Worm (Caenorhabditis elegans) whole organism, young adult: ENCODE results near the gene noca-1.
A peak's percentile ranks its signal among the peaks of the same experiment; 100 is the strongest.

ENCODE experiments used
- F49E8.2 ChIP-seq: sonication (generic microtip); optimal IDR thresholded peaks from 3 replicates; lab custom pipeline; 2017; ENCODE audit warnings: missing genetic modification characterization, mild to moderate bottlenecking, missing compliant biosample characterization, antibody characterized with exemption, moderate library complexity; ENCODE audit not compliant: insufficient read depth
- F52B5.7 ChIP-seq: sonication (generic microtip); optimal IDR thresholded peaks from 2 replicates; lab custom pipeline; 2016; ENCODE audit warnings: mild to moderate bottlenecking, missing genetic modification characterization, missing compliant biosample characterization
- K11D2.4 ChIP-seq: fragments of 200-800 bp; sonication (Bioruptor generic); IDR thresholded peaks from 2 replicates; pipeline ENCODE4 v1.3.6; 2022; ENCODE audit warnings: missing genetic modification reagents, missing genetic modification characterization, missing compliant biosample characterization
- T07F8.4 ChIP-seq: sonication (generic microtip); optimal IDR thresholded peaks from 2 replicates; lab custom pipeline; 2016; ENCODE audit warnings: mild to moderate bottlenecking, missing genetic modification characterization, moderate library complexity, missing compliant biosample characterization
- T26A5.8 ChIP-seq: sonication (generic microtip); optimal IDR thresholded peaks from 2 replicates; lab custom pipeline; 2016; ENCODE audit warnings: missing genetic modification characterization, missing compliant biosample characterization
- akir-1 ChIP-seq: fragments of 200-800 bp; sonication (Bioruptor generic); optimal IDR thresholded peaks from 2 replicates; lab custom pipeline; 2018; ENCODE audit warnings: mild to moderate bottlenecking, missing genetic modification characterization, moderate library complexity, missing compliant biosample characterization
- aptf-2 ChIP-seq: fragments of 200-800 bp; sonication (Bioruptor generic); conservative IDR thresholded peaks from 2 replicates; pipeline ENCODE4 v1.3.6; 2022; ENCODE audit warnings: missing genetic modification reagents, missing genetic modification characterization, missing compliant biosample characterization
- attf-6 ChIP-seq: fragments of 200-800 bp; sonication (Bioruptor generic); IDR thresholded peaks from 2 replicates; pipeline ENCODE4 v1.3.6; 2022; ENCODE audit warnings: missing genetic modification reagents, missing genetic modification characterization, missing compliant biosample characterization
- cebp-1 ChIP-seq, 2 experiments: fragments of 200-800 bp in 1 of 2; sonication (Bioruptor generic) in 1 of 2; sonication (generic microtip) in 1 of 2; IDR thresholded peaks in 1 of 2; optimal IDR thresholded peaks in 1 of 2; 2 replicates each; pipeline versions ENCODE4 v1.3.6 to Lab custom; 2017 to 2022; ENCODE audit warnings: missing compliant biosample characterization in 2 of 2, missing genetic modification characterization in 2 of 2, mild to moderate bottlenecking in 1 of 2, missing genetic modification reagents in 1 of 2, moderate library complexity in 1 of 2
- cebp-2 ChIP-seq: fragments of 200-800 bp; sonication (Bioruptor generic); IDR thresholded peaks from 2 replicates; pipeline ENCODE4 v1.3.6; 2022; ENCODE audit warnings: missing genetic modification characterization, missing compliant biosample characterization
- ceh-27 ChIP-seq: fragments of 200-800 bp; sonication (Bioruptor generic); optimal IDR thresholded peaks from 2 replicates; lab custom pipeline; 2018; ENCODE audit warnings: mild to moderate bottlenecking, missing genetic modification characterization, moderate library complexity, missing compliant biosample characterization
- ceh-40 ChIP-seq: fragments of 200-800 bp; sonication (Bioruptor generic); IDR thresholded peaks from 2 replicates; pipeline ENCODE4 v1.3.6; 2022; ENCODE audit warnings: missing genetic modification characterization, missing compliant biosample characterization
- ceh-58 ChIP-seq: fragments of 200-800 bp; sonication (Bioruptor generic); IDR thresholded peaks from 2 replicates; pipeline ENCODE4 v1.3.6; 2022; ENCODE audit warnings: missing genetic modification characterization, missing compliant biosample characterization
- ceh-91 ChIP-seq: fragments of 200-800 bp; sonication (Bioruptor generic); IDR thresholded peaks from 2 replicates; pipeline ENCODE4 v1.3.6; 2022; ENCODE audit warnings: missing genetic modification reagents, missing genetic modification characterization, missing compliant biosample characterization
- die-1 ChIP-seq: sonication (generic microtip); optimal IDR thresholded peaks from 2 replicates; lab custom pipeline; 2016; ENCODE audit warnings: missing genotype, mild to moderate bottlenecking, missing genetic modification characterization, missing compliant biosample characterization
- dox-1 ChIP-seq: fragments of 200-800 bp; sonication (Bioruptor generic); IDR thresholded peaks from 2 replicates; pipeline ENCODE4 v1.3.6; 2022; ENCODE audit warnings: missing genetic modification reagents, missing genetic modification characterization, missing compliant biosample characterization
- dpl-1 ChIP-seq: fragments of 150-350 bp; optimal IDR thresholded peaks from 2 replicates; lab custom pipeline; 2014; ENCODE audit warnings: missing biosample characterization, missing genetic modification reagents, missing genetic modification characterization
- efl-1 ChIP-seq: fragments of 150-350 bp; optimal IDR thresholded peaks from 2 replicates; lab custom pipeline; 2014; ENCODE audit warnings: missing biosample characterization, missing genetic modification reagents, missing genetic modification characterization
- egl-44 ChIP-seq: fragments of 200-800 bp; sonication (Bioruptor generic); IDR thresholded peaks from 2 replicates; pipeline ENCODE4 v1.3.6; 2022; ENCODE audit warnings: missing genetic modification reagents, missing genetic modification characterization, missing compliant biosample characterization
- ekl-4 ChIP-seq: fragments of 200-800 bp; sonication (Bioruptor generic); IDR thresholded peaks from 2 replicates; pipeline ENCODE4 v1.3.6; 2022; ENCODE audit warnings: missing genetic modification reagents, missing genetic modification characterization, missing compliant biosample characterization
- him-1 ChIP-seq: sonication (generic microtip); optimal IDR thresholded peaks from 2 replicates; lab custom pipeline; 2016; ENCODE audit warnings: missing genotype, missing genetic modification reagents, missing genetic modification characterization, missing compliant biosample characterization
- hmg-1.2 ChIP-seq: fragments of 200-800 bp; sonication (Bioruptor generic); IDR thresholded peaks from 2 replicates; pipeline ENCODE4 v1.3.6; 2022; ENCODE audit warnings: missing genetic modification reagents, missing genetic modification characterization, missing compliant biosample characterization
- hmg-20 ChIP-seq: fragments of 200-800 bp; sonication (Bioruptor generic); IDR thresholded peaks from 2 replicates; pipeline ENCODE4 v1.3.6; 2022; ENCODE audit warnings: missing genetic modification reagents, missing genetic modification characterization, missing compliant biosample characterization
- let-526 ChIP-seq: fragments of 200-800 bp; sonication (Bioruptor generic); IDR thresholded peaks from 2 replicates; pipeline ENCODE4 v1.3.6; 2022; ENCODE audit warnings: missing genetic modification reagents, missing genetic modification characterization, missing compliant biosample characterization
- lsl-1 ChIP-seq: fragments of 200-800 bp; sonication (Bioruptor generic); optimal IDR thresholded peaks from 2 replicates; lab custom pipeline; 2018; ENCODE audit warnings: mild to moderate bottlenecking, missing genetic modification characterization, moderate library complexity, missing compliant biosample characterization
- madf-10 ChIP-seq: sonication (generic microtip); optimal IDR thresholded peaks from 2 replicates; lab custom pipeline; 2016; ENCODE audit warnings: mild to moderate bottlenecking, missing genetic modification characterization, missing compliant biosample characterization
- madf-8 ChIP-seq: fragments of 200-800 bp; sonication (Bioruptor generic); conservative IDR thresholded peaks from 2 replicates; pipeline ENCODE4 v1.3.6; 2022; ENCODE audit warnings: missing genetic modification reagents, missing genetic modification characterization, missing compliant biosample characterization
- mcd-1 ChIP-seq: fragments of 200-800 bp; sonication (Bioruptor generic); IDR thresholded peaks from 2 replicates; pipeline ENCODE4 v1.3.6; 2022; ENCODE audit warnings: missing genetic modification reagents, missing genetic modification characterization, missing compliant biosample characterization
- nfya-1 ChIP-seq: sonication (generic microtip); optimal IDR thresholded peaks from 2 replicates; lab custom pipeline; 2017; ENCODE audit warnings: antibody characterized with exemption, missing compliant biosample characterization, missing genetic modification characterization, borderline replicate concordance; ENCODE audit not compliant: insufficient read depth
- nhr-120 ChIP-seq: fragments of 200-800 bp; sonication (Bioruptor generic); IDR thresholded peaks from 2 replicates; pipeline ENCODE4 v1.3.6; 2022; ENCODE audit warnings: missing genetic modification characterization, missing compliant biosample characterization
- nhr-179 ChIP-seq: sonication (generic microtip); optimal IDR thresholded peaks from 2 replicates; lab custom pipeline; 2016; ENCODE audit warnings: mild to moderate bottlenecking, missing genetic modification characterization, missing compliant biosample characterization
- pbrm-1 ChIP-seq: fragments of 200-800 bp; sonication (Bioruptor generic); IDR thresholded peaks from 2 replicates; pipeline ENCODE4 v1.3.6; 2022; ENCODE audit warnings: missing genetic modification reagents, missing genetic modification characterization, missing compliant biosample characterization
- rcor-1 ChIP-seq: fragments of 200-800 bp; sonication (Bioruptor generic); IDR thresholded peaks from 2 replicates; pipeline ENCODE4 v1.3.6; 2022; ENCODE audit warnings: missing genetic modification reagents, missing genetic modification characterization, missing compliant biosample characterization
- repo-1 ChIP-seq: sonication (generic microtip); optimal IDR thresholded peaks from 2 replicates; lab custom pipeline; 2017; ENCODE audit warnings: mild to moderate bottlenecking, missing genetic modification characterization, missing compliant biosample characterization
- snpc-1.1 ChIP-seq: sonication (generic microtip); optimal IDR thresholded peaks from 2 replicates; lab custom pipeline; 2017; ENCODE audit warnings: missing genetic modification characterization, mild to moderate bottlenecking, missing compliant biosample characterization, antibody characterized with exemption, moderate library complexity, missing genotype, missing genetic modification reagents; ENCODE audit not compliant: insufficient read depth
- snpc-3.4 ChIP-seq: sonication (generic microtip); optimal IDR thresholded peaks from 2 replicates; lab custom pipeline; 2017; ENCODE audit warnings: missing genetic modification characterization, mild to moderate bottlenecking, missing compliant biosample characterization, antibody characterized with exemption, moderate library complexity, missing genotype, missing genetic modification reagents
- snpc-4 ChIP-seq, 5 experiments: fragments of 150-350 bp in 1 of 5; sonication (generic microtip) in 4 of 5; optimal IDR thresholded peaks; 2 replicates each; lab custom pipeline; 2014 to 2018; ENCODE audit warnings: missing genetic modification characterization in 5 of 5, missing biosample characterization in 3 of 5, antibody characterized with exemption in 2 of 5, mild to moderate bottlenecking in 2 of 5, missing compliant biosample characterization in 2 of 5, missing genotype in 2 of 5, moderate library complexity in 2 of 5, missing genetic modification reagents in 1 of 5
- tlf-1 ChIP-seq: fragments of 200-800 bp; sonication (Bioruptor generic); optimal IDR thresholded peaks from 2 replicates; lab custom pipeline; 2018; ENCODE audit warnings: mild to moderate bottlenecking, missing genetic modification characterization, missing compliant biosample characterization
- ztf-22 ChIP-seq: fragments of 200-800 bp; sonication (Bioruptor generic); optimal IDR thresholded peaks from 2 replicates; lab custom pipeline; 2018; ENCODE audit warnings: mild to moderate bottlenecking, missing genetic modification characterization, moderate library complexity, missing compliant biosample characterization
- ztf-28 ChIP-seq: fragments of 200-800 bp; sonication (Bioruptor generic); IDR thresholded peaks from 2 replicates; pipeline ENCODE4 v1.3.6; 2022; ENCODE audit warnings: missing genetic modification reagents, missing genetic modification characterization, missing compliant biosample characterization
- ztf-6 ChIP-seq: fragments of 200-800 bp; sonication (Bioruptor generic); IDR thresholded peaks from 2 replicates; pipeline ENCODE4 v1.3.6; 2022; ENCODE audit warnings: missing genetic modification reagents, missing genetic modification characterization, missing compliant biosample characterization

noca-1 gene

DNA sequence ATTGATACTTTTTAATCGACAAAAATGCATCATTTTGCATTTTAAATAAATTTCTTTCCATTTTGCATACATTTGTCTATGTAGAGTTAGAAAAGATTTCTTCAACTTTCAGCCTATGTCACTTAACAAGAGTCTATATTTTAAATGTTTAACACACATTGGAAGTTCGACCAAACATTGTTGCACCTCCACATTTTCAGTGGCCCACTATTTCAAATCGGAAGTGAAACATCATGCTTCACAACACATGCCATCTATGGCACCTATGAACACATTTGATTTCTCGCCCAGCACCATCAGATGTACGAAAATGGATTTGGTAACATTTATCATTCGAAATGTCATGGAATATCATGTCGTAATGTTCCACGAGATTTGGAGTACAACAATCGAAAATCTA is 14.0 kb upstream of the noca-1 start, which contains the start of gene dhc-3 (continued):
- TF ChIP-seq T26A5.8 (tag; lab: Kevin White, UChicago) (no peak), die-1 (tag; lab: Kevin White, UChicago) (no peak), let-526 (GFP tag; lab: Robert Waterston, UW) (no peak)
- TF ChIP-seq, all 124 proteins: peak for 0

DNA sequence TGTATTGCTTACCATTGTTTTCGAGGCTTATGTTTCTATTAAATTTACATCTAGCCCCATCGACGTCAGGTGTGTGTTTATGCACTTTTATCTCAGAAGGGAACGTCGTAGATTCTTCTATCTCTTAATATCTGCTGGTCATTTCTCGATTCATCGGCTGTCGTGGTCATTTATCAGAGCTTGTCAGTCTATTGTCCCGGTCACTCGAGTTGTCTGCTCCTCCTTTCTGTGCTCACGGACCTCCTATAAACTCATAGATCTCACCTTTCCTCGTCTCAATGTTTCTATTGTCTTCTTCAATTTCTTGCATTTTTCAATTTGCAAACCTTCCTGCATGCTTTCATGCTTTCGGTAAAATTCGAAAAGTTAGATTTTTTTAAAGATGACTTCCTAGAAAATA is 1.5 kb downstream of the noca-1 start:
- TF ChIP-seq nhr-179 (tag; lab: Kevin White, UChicago) (no peak), hmg-20 (GFP tag; lab: Robert Waterston, UW) (no peak), lsl-1 (GFP tag; lab: Kevin White, UChicago) (no peak), rcor-1 (no peak), madf-10 (no peak), aptf-2 (no peak), pbrm-1 (GFP tag; lab: Robert Waterston, UW) (no peak), dox-1 (GFP tag; lab: Robert Waterston, UW) (no peak), efl-1 (GFP tag; lab: Kevin White, UChicago) (no peak), ekl-4 (GFP tag; lab: Robert Waterston, UW) (no peak)

DNA sequence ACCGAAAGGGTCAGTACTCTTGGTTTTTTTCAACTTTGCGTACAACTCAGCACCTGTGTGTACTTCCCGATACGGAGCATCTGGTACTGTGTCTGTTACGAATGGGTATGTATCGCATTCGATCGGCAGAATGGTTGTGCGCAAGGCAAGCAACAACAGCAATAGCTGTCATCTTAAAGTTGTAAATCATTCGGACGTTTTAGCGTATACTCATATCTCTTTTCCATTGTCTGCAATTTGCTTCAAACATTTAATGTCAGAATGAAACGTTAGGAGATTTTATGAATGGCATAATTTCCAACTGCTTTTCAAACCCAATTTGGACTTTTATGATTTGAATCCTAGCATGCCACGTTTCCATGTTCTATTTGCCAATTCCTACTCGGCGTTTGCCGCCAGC is 4.4 kb downstream of the noca-1 start:
- TF ChIP-seq ceh-27 (no peak), tlf-1 (GFP tag; lab: Kevin White, UChicago) (no peak), ceh-58 (GFP tag; lab: Robert Waterston, UW) (no peak), repo-1 (tag; lab: Kevin White, UChicago) (no peak), cebp-1 (GFP tag; IDR thresholded peaks at IDR 0.05; lab: Robert Waterston, UW) (no peak), cebp-1 (tag; optimal IDR thresholded peaks at IDR 0.05; lab: Kevin White, UChicago) (no peak), ztf-6 (no peak), K11D2.4 (GFP tag; lab: Robert Waterston, UW) (no peak), akir-1 (no peak), efl-1 (GFP tag; lab: Kevin White, UChicago) (no peak), snpc-4 (GFP tag; optimal IDR thresholded peaks at IDR 0.05; lab: Kevin White, UChicago) (no peak), snpc-4 (tag; optimal IDR thresholded peaks at IDR 0.05; lab: Kevin White, UChicago) (no peak)

DNA sequence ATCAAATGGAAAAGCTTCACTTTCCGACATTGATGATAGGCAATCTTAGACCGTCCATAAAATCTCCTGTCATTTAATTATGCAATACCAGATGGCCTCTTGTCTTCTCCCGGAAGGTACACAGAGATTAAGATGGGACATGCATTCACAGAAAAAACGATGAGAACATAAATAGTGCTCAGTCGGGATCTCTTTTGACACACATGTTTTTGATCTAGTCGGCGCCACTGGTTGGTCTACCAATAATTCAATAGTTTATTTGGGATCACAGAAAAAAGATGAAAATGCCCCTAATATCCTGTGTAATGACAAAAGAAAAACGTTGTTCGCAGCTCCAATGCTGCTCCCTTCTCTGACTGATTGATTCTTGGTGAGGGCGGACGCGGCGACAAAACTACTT is 8.3 kb downstream of the noca-1 start:
- TF ChIP-seq K11D2.4 (GFP tag; lab: Robert Waterston, UW) (no peak), hmg-1.2 (GFP tag; lab: Robert Waterston, UW) (no peak), ceh-40 (GFP tag; lab: Robert Waterston, UW) (no peak), mcd-1 (GFP tag; lab: Robert Waterston, UW) (no peak), him-1 (tag; lab: Kevin White, UChicago) (no peak), aptf-2 (no peak), dpl-1 (GFP tag; lab: Kevin White, UChicago) (no peak), repo-1 (tag; lab: Kevin White, UChicago) (no peak), egl-44 (GFP tag; lab: Robert Waterston, UW) (no peak), cebp-2 (GFP tag; lab: Robert Waterston, UW) (no peak)

DNA sequence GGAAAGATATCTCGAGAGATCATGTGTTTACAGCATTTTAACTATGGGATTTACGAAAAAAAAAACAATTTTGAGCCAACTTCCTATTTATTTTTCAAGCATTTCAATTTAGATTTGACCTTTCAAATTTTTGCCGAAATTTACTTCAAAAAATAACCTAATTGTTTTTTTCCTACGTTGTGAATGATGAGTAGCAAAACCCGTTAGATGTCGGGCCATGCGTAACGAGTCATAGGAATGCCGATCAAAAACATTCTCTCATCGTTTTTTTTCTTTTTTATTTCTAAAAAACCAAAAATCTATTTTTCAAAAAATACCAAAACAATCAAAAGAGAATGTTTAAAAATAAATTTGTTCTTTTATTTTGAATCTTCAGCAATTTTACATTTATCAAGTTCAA is 10.2 kb downstream of the noca-1 start:
- TF ChIP-seq snpc-4 (GFP tag; optimal IDR thresholded peaks at IDR 0.05; lab: Kevin White, UChicago) (peak; percentile 46), snpc-4 (tag; optimal IDR thresholded peaks at IDR 0.05; lab: Kevin White, UChicago) (peak; percentile 12 to 88 (median 76)), snpc-1.1 (tag; lab: Kevin White, UChicago) (peak; percentile 86), hmg-20 (GFP tag; lab: Robert Waterston, UW) (no peak), ztf-28 (GFP tag; lab: Robert Waterston, UW) (no peak), ceh-91 (GFP tag; lab: Robert Waterston, UW) (no peak), T07F8.4 (tag; lab: Kevin White, UChicago) (no peak), F49E8.2 (tag; lab: Kevin White, UChicago) (no peak), madf-8 (no peak), attf-6 (GFP tag; lab: Robert Waterston, UW) (no peak), F52B5.7 (tag; lab: Kevin White, UChicago) (no peak), snpc-3.4 (peak; percentile 4), nfya-1 (no peak), nhr-120 (GFP tag; lab: Robert Waterston, UW) (no peak), ekl-4 (GFP tag; lab: Robert Waterston, UW) (no peak), hmg-1.2 (GFP tag; lab: Robert Waterston, UW) (peak; percentile 68), ztf-22 (no peak)
